Fruit fly (Drosophila melanogaster): Measurements from ENCODE around the gene CG8119.

DNA sequence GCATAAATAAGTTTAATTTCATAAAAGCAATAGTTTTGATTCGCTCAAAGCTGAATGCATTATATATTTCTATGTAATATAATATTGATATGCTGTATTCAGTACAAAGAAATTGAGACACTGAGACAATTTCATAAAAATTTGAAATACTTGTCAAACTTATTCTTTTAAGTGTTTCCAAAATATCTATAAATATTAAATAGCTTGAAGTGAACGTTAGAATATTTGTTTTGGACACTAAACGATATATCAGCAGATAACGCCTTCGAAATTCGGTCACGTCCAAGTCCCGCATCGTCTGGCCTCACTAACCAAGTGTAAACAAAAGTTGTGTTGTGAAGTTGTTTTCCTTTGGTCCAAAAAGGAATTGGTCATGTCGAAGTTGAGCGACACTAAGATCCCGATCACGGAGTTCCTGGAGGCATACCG lies 48.4 kb downstream of the CG8119 start:
- TF ChIP-seq Pif1B (GFP tag; optimal IDR thresholded peaks at IDR 0.05), result no peak
- TF ChIP-seq CG12605 (GFP tag; IDR thresholded peaks at IDR 0.05), result no peak
- TF ChIP-seq CG15710 (tag; optimal IDR thresholded peaks at IDR 0.05), result no peak
- TF ChIP-seq Ets98B (GFP tag; IDR thresholded peaks at IDR 0.05), result no peak
- no peak for TF ChIP-seq EcR (GFP tag; optimal IDR thresholded peaks at IDR 0.05)
- no peak for TF ChIP-seq rn (GFP tag; IDR thresholded peaks at IDR 0.05)
- TF ChIP-seq CG34367 (tag; optimal IDR thresholded peaks at IDR 0.05), result no peak
- no peak for TF ChIP-seq fd96Ca (GFP tag; IDR thresholded peaks at IDR 0.05)

All from whole organism, pupa.